Worm (Caenorhabditis elegans) whole organism, L1 larva: ENCODE results near the gene lgc-27.

Source experiments
- C34B4.2 ChIP-seq: sonication (generic microtip); optimal IDR thresholded peaks from 2 replicates; lab custom pipeline; 2017; ENCODE audit warnings: mild to moderate bottlenecking, missing genetic modification characterization, missing compliant biosample characterization
- alr-1 ChIP-seq: fragments of 200-800 bp; sonication (Bioruptor generic); optimal IDR thresholded peaks from 2 replicates; lab custom pipeline; 2018; ENCODE audit warnings: borderline replicate concordance, mild to moderate bottlenecking, missing genetic modification characterization, missing compliant biosample characterization
- aly-2 ChIP-seq: fragments of 150-350 bp; optimal IDR thresholded peaks from 2 replicates; lab custom pipeline; 2014; ENCODE audit warnings: missing biosample characterization, missing genetic modification characterization
- ama-1 ChIP-seq: fragments of 150-350 bp; optimal IDR thresholded peaks from 2 replicates; lab custom pipeline; 2014
- ceh-63 ChIP-seq: fragments of 200-800 bp; sonication (Bioruptor generic); optimal IDR thresholded peaks from 2 replicates; lab custom pipeline; 2018; ENCODE audit warnings: mild to moderate bottlenecking, missing genetic modification characterization, missing compliant biosample characterization
- ceh-90 ChIP-seq: sonication (generic microtip); optimal IDR thresholded peaks from 2 replicates; lab custom pipeline; 2016; ENCODE audit warnings: missing genetic modification characterization, missing compliant biosample characterization
- ces-1 ChIP-seq: fragments of 150-350 bp; optimal IDR thresholded peaks from 2 replicates; lab custom pipeline; 2014; ENCODE audit warnings: missing biosample characterization, missing genetic modification reagents, missing genetic modification characterization
- efl-1 ChIP-seq, 4 experiments: fragments of 150-350 bp; optimal IDR thresholded peaks in 3 of 4; peaks in 1 of 4; 1 replicate in 1 of 4; 2 replicates in 3 of 4; lab custom pipeline; 2014; ENCODE audit warnings: missing biosample characterization in 2 of 4, missing genetic modification characterization in 2 of 4, missing genetic modification reagents in 2 of 4
- egl-13 ChIP-seq: sonication (generic microtip); optimal IDR thresholded peaks from 2 replicates; lab custom pipeline; 2016; ENCODE audit warnings: missing genotype, missing genetic modification reagents, missing genetic modification characterization, missing compliant biosample characterization
- egl-27 ChIP-seq, 2 experiments: fragments of 150-350 bp in 1 of 2; sonication (generic microtip); optimal IDR thresholded peaks; 3 replicates each; lab custom pipeline; 2017 to 2018; ENCODE audit warnings: missing biosample characterization in 2 of 2, missing genetic modification characterization in 2 of 2, missing genetic modification reagents in 2 of 2
- elt-2 ChIP-seq: sonication (generic microtip); optimal IDR thresholded peaks from 2 replicates; lab custom pipeline; 2016; ENCODE audit warnings: missing genetic modification characterization, mild to moderate bottlenecking, inconsistent platforms, missing compliant biosample characterization, missing genetic modification reagents
- fkh-4 ChIP-seq: sonication (generic microtip); optimal IDR thresholded peaks from 2 replicates; lab custom pipeline; 2016; ENCODE audit warnings: missing compliant biosample characterization, missing genetic modification characterization, borderline replicate concordance
- fos-1 ChIP-seq: fragments of 150-350 bp; optimal IDR thresholded peaks from 2 replicates; lab custom pipeline; 2014; ENCODE audit warnings: missing biosample characterization, missing genetic modification characterization
- irx-1 ChIP-seq: sonication (generic microtip); optimal IDR thresholded peaks from 2 replicates; lab custom pipeline; 2016; ENCODE audit warnings: missing genetic modification characterization, missing compliant biosample characterization
- lin-14 ChIP-seq: fragments of 200-800 bp; sonication (Bioruptor generic); optimal IDR thresholded peaks from 2 replicates; lab custom pipeline; 2018; ENCODE audit warnings: mild to moderate bottlenecking, missing genetic modification characterization, moderate library complexity, missing compliant biosample characterization
- lin-39 ChIP-seq: fragments of 150-350 bp; optimal IDR thresholded peaks from 2 replicates; lab custom pipeline; 2014; ENCODE audit warnings: missing biosample characterization, missing genetic modification reagents, missing genetic modification characterization
- lir-3 ChIP-seq: sonication (generic microtip); optimal IDR thresholded peaks from 2 replicates; lab custom pipeline; 2016; ENCODE audit warnings: mild to moderate bottlenecking, missing genetic modification characterization, moderate library complexity, missing compliant biosample characterization; ENCODE audit not compliant: poor library complexity
- lsy-2 ChIP-seq, 2 experiments: fragments of 150-350 bp; optimal IDR thresholded peaks; 2 replicates each; lab custom pipeline; 2014; ENCODE audit warnings: missing biosample characterization in 2 of 2, missing genetic modification characterization in 2 of 2
- mdl-1 ChIP-seq, 2 experiments: fragments of 150-350 bp; optimal IDR thresholded peaks; 2 replicates each; lab custom pipeline; 2014 to 2017; ENCODE audit warnings: missing biosample characterization in 2 of 2, missing genetic modification characterization in 2 of 2, inconsistent platforms in 1 of 2
- mep-1 ChIP-seq: fragments of 150-350 bp; optimal IDR thresholded peaks from 2 replicates; lab custom pipeline; 2014; ENCODE audit warnings: missing biosample characterization, missing genetic modification characterization
- nhr-11 ChIP-seq: fragments of 150-350 bp; optimal IDR thresholded peaks from 2 replicates; lab custom pipeline; 2014; ENCODE audit warnings: missing biosample characterization, missing genetic modification characterization
- nhr-12 ChIP-seq: sonication (generic microtip); optimal IDR thresholded peaks from 2 replicates; lab custom pipeline; 2017; ENCODE audit warnings: missing biosample characterization, missing genetic modification characterization
- nhr-19 ChIP-seq: fragments of 200-800 bp; sonication (Bioruptor generic); conservative IDR thresholded peaks from 2 replicates; pipeline ENCODE4 v1.3.6; 2022; ENCODE audit warnings: missing genetic modification characterization, missing compliant biosample characterization
- nhr-28 ChIP-seq: fragments of 150-350 bp; optimal IDR thresholded peaks from 2 replicates; lab custom pipeline; 2014; ENCODE audit warnings: missing biosample characterization, missing genetic modification characterization
- nhr-47 ChIP-seq: sonication (generic microtip); optimal IDR thresholded peaks from 2 replicates; lab custom pipeline; 2016; ENCODE audit warnings: mild to moderate bottlenecking, missing genetic modification characterization, moderate library complexity, missing compliant biosample characterization
- nhr-71 ChIP-seq: sonication (generic microtip); optimal IDR thresholded peaks from 2 replicates; lab custom pipeline; 2016; ENCODE audit warnings: mild to moderate bottlenecking, missing genetic modification characterization, moderate library complexity, missing compliant biosample characterization
- nhr-77 ChIP-seq: fragments of 150-350 bp; optimal IDR thresholded peaks from 2 replicates; lab custom pipeline; 2014; ENCODE audit warnings: missing biosample characterization, missing genetic modification characterization
- nhr-84 ChIP-seq: sonication (generic microtip); optimal IDR thresholded peaks from 2 replicates; lab custom pipeline; 2017; ENCODE audit warnings: missing biosample characterization, missing genetic modification characterization
- nhr-85 ChIP-seq: sonication (generic microtip); peaks from one replicate; lab custom pipeline; 2016; ENCODE audit warnings: missing genetic modification characterization, inconsistent platforms, missing compliant biosample characterization
- pag-3 ChIP-seq: sonication (generic microtip); optimal IDR thresholded peaks from 2 replicates; lab custom pipeline; 2017; ENCODE audit warnings: missing genetic modification characterization, mild to moderate bottlenecking, missing compliant biosample characterization, antibody characterized with exemption, borderline replicate concordance; ENCODE audit not compliant: insufficient read depth
- pax-3 ChIP-seq: fragments of 200-800 bp; sonication (Bioruptor generic); optimal IDR thresholded peaks from 2 replicates; lab custom pipeline; 2018; ENCODE audit warnings: mild to moderate bottlenecking, missing genetic modification characterization, moderate library complexity, missing compliant biosample characterization
- pqm-1 ChIP-seq: sonication (generic microtip); optimal IDR thresholded peaks from 3 replicates; lab custom pipeline; 2017; ENCODE audit warnings: missing biosample characterization, missing genetic modification characterization
- rnt-1 ChIP-seq: sonication (generic microtip); optimal IDR thresholded peaks from 2 replicates; lab custom pipeline; 2016; ENCODE audit warnings: mild to moderate bottlenecking, missing genetic modification characterization, moderate library complexity, missing compliant biosample characterization
- skn-1 ChIP-seq: fragments of 150-350 bp; optimal IDR thresholded peaks from 2 replicates; lab custom pipeline; 2014; ENCODE audit warnings: missing biosample characterization, missing genetic modification characterization
- snu-23 ChIP-seq: sonication (generic microtip); optimal IDR thresholded peaks from 2 replicates; lab custom pipeline; 2016; ENCODE audit warnings: missing genetic modification characterization, missing compliant biosample characterization
- sox-4 ChIP-seq: sonication (generic microtip); optimal IDR thresholded peaks from 2 replicates; lab custom pipeline; 2016; ENCODE audit warnings: missing genetic modification characterization, missing compliant biosample characterization
- swsn-7 ChIP-seq: sonication (generic microtip); optimal IDR thresholded peaks from 2 replicates; lab custom pipeline; 2016; ENCODE audit warnings: missing genetic modification characterization, missing compliant biosample characterization
- tbx-2 ChIP-seq: sonication (generic microtip); optimal IDR thresholded peaks from 2 replicates; lab custom pipeline; 2016; ENCODE audit warnings: missing genetic modification characterization, missing compliant biosample characterization
- tlp-1 ChIP-seq: fragments of 150-350 bp; optimal IDR thresholded peaks from 2 replicates; lab custom pipeline; 2014; ENCODE audit warnings: missing biosample characterization, missing genetic modification characterization
- unc-130 ChIP-seq: fragments of 150-350 bp; optimal IDR thresholded peaks from 2 replicates; lab custom pipeline; 2017; ENCODE audit warnings: missing biosample characterization, missing genetic modification characterization, inconsistent platforms
- unc-30 ChIP-seq: sonication (generic microtip); optimal IDR thresholded peaks from 2 replicates; lab custom pipeline; 2017; ENCODE audit warnings: missing biosample characterization, missing genetic modification characterization
- unc-62 ChIP-seq: fragments of 150-350 bp; optimal IDR thresholded peaks from 2 replicates; lab custom pipeline; 2014; ENCODE audit warnings: missing biosample characterization, missing genetic modification reagents, missing genetic modification characterization
- unc-86 ChIP-seq: sonication (generic microtip); optimal IDR thresholded peaks from 2 replicates; lab custom pipeline; 2016; ENCODE audit warnings: missing genetic modification characterization, missing compliant biosample characterization
- zag-1 ChIP-seq: fragments of 150-350 bp; optimal IDR thresholded peaks from 2 replicates; lab custom pipeline; 2014; ENCODE audit warnings: missing biosample characterization, missing genetic modification characterization

Gene lgc-27

ce11 chrII:4673242-4673641 is 24.4 kb downstream of the lgc-27 start (continued):
- TF ChIP-seq unc-130, result no peak
- TF ChIP-seq, all 84 proteins: peak for 0

ce11 chrII:4673670-4674069 is 24.8 kb downstream of the lgc-27 start:
- TF ChIP-seq irx-1, result no peak
- no peak for TF ChIP-seq C34B4.2 (tag; lab: Kevin White, UChicago)
- TF ChIP-seq nhr-77 (tag; lab: Kevin White, UChicago), result no peak
- peak; percentile 55 for TF ChIP-seq ama-1
- TF ChIP-seq efl-1 (optimal IDR thresholded peaks at IDR 0.05; lab: Kevin White, UChicago), result no peak
- peak in 1 of 2 experiments; percentile 63 for TF ChIP-seq efl-1 (GFP tag; optimal IDR thresholded peaks at IDR 0.05 in 1 of 2; lab: Kevin White, UChicago)

DNA sequence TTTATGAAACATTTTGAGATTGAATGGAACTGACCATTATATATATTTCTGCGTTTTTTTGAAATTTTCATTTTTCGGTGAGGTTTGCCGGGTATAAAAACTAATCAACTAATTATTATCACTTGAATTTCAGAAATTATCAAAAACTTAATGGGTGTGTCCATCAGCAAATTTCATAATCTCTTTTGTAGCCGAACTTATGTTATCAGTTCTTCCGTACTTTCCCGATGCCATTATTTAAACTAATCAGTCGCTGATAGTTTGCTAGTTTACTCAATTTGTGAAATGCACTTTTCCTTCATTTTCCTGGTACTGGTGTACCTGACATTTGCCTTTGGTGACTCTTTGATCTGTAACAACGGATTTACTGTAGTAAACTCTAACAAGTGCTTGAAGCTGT is 25.3 kb downstream of the lgc-27 start:
- TF ChIP-seq mdl-1 (tag; optimal IDR thresholded peaks at IDR 0.05; lab: Kevin White, UChicago), result no peak
- no peak for TF ChIP-seq nhr-28 (tag; lab: Kevin White, UChicago)
- no peak for TF ChIP-seq swsn-7 (tag; lab: Kevin White, UChicago)
- TF ChIP-seq ceh-90 (tag; lab: Kevin White, UChicago), result no peak
- TF ChIP-seq efl-1 (optimal IDR thresholded peaks at IDR 0.05; lab: Kevin White, UChicago), result no peak
- no peak for TF ChIP-seq efl-1 (GFP tag; optimal IDR thresholded peaks at IDR 0.05 in 1 of 2; lab: Kevin White, UChicago)
- peak; percentile 32 for TF ChIP-seq pqm-1 (tag; lab: Kevin White, UChicago)
- peak; percentile 46 for TF ChIP-seq tlp-1 (tag; lab: Kevin White, UChicago)
- no peak for TF ChIP-seq pag-3 (tag; lab: Kevin White, UChicago)
- TF ChIP-seq elt-2, result peak; percentile 99

- TF ChIP-seq nhr-11 (tag; lab: Kevin White, UChicago) (no peak), fkh-4 (tag; lab: Kevin White, UChicago) (no peak), ceh-63 (no peak), tbx-2 (tag; lab: Kevin White, UChicago) (no peak), unc-30 (tag; lab: Kevin White, UChicago) (no peak), skn-1 (tag; lab: Kevin White, UChicago) (no peak), nhr-84 (tag; lab: Kevin White, UChicago) (no peak), lir-3 (tag; lab: Kevin White, UChicago) (no peak), mdl-1 (tag; optimal IDR thresholded peaks at IDR 0.05; lab: Kevin White, UChicago) (no peak), nhr-12 (no peak), C34B4.2 (tag; lab: Kevin White, UChicago) (no peak), aly-2 (tag; lab: Kevin White, UChicago) (no peak), unc-130 (no peak), egl-13 (no peak), unc-62 (GFP tag; lab: Kevin White, UChicago) (no peak), efl-1 (optimal IDR thresholded peaks at IDR 0.05; lab: Kevin White, UChicago) (no peak), efl-1 (GFP tag; optimal IDR thresholded peaks at IDR 0.05 in 1 of 2; lab: Kevin White, UChicago) (no peak), nhr-85 (tag; lab: Kevin White, UChicago) (no peak), lsy-2 (tag; optimal IDR thresholded peaks at IDR 0.05; lab: Kevin White, UChicago) (no peak), lin-39 (tag; lab: Kevin White, UChicago) (no peak)
These were observed 26.6 kb downstream of the lgc-27 start, which contains the start of gene T05A7.3 for ce11 chrII:4675481-4675880. Gene T05A7.3 (plus strand): TSS chrII:4675781.

ce11 chrII:4676241-4676640 is 27.4 kb downstream of the lgc-27 start:
- no peak for TF ChIP-seq aly-2 (tag; lab: Kevin White, UChicago)
- TF ChIP-seq mep-1, result no peak
- TF ChIP-seq egl-13, result no peak
- no peak for TF ChIP-seq ceh-90 (tag; lab: Kevin White, UChicago)
- TF ChIP-seq fos-1, result no peak
- TF ChIP-seq zag-1 (tag; lab: Kevin White, UChicago), result no peak
- TF ChIP-seq lin-14, result peak; percentile 49
- TF ChIP-seq lsy-2 (tag; optimal IDR thresholded peaks at IDR 0.05; lab: Kevin White, UChicago), result peak in 1 of 2 experiments; percentile 22
- no peak for TF ChIP-seq unc-130
- TF ChIP-seq snu-23, result peak; percentile 5
- no peak for TF ChIP-seq ces-1 (GFP tag; lab: Kevin White, UChicago)
- no peak for TF ChIP-seq alr-1
- TF ChIP-seq egl-27 (tag; optimal IDR thresholded peaks at IDR 0.05; lab: Kevin White, UChicago), result no peak
- TF ChIP-seq lir-3 (tag; lab: Kevin White, UChicago), result peak; percentile 14
- TF ChIP-seq unc-86, result no peak
- no peak for TF ChIP-seq lin-39 (tag; lab: Kevin White, UChicago)
- no peak for TF ChIP-seq ama-1
- no peak for TF ChIP-seq sox-4 (tag; lab: Kevin White, UChicago)
- peak; percentile 48 for TF ChIP-seq nhr-71 (tag; lab: Kevin White, UChicago)
- TF ChIP-seq pax-3 (tag; lab: Kevin White, UChicago), result no peak
- 0 out of 2 replicates have a peak, but pooled peaks have one; percentile 17 for TF ChIP-seq nhr-19 (GFP tag; lab: Robert Waterston, UW)
- no peak for TF ChIP-seq elt-2
- TF ChIP-seq rnt-1, result peak; percentile 26
- TF ChIP-seq nhr-47 (tag; lab: Kevin White, UChicago), result no peak
